Fruit fly (Drosophila melanogaster): ENCODE data around the gene CG17931.
A peak's percentile ranks its signal among the peaks of the same experiment; 100 is the strongest.

CG17931 gene

DNA sequence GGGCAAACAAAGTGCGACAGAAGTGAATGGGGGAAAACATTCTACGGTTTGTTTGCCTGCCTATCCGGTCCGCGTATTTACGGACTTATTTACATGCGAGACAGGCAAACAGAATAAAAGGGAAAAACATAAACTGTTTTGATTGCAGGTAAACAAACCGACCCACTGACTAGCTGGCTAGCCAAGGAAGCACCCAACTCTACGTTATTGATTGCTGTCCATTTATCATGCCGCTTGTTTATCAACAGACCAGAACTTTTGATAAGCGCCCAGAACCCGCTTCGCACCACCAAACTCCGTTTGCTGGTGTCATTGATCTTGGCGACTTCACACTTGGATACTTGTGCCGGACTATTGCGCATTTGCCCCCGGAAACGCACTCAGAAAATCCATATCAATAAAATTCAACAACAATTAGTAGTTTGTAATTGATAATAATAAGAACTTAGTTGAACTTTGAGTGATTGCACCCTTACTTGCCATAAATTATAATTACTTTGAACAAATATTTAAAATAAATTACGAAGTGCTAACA is 27.4 kb downstream of the CG17931 start (continued):
- 0 out of 2 replicates have a peak, but pooled peaks have one; percentile 35 for TF ChIP-seq CG9932 (GFP tag; IDR thresholded peaks at IDR 0.05)
- peak; percentile 55 for TF ChIP-seq CG14710 (tag; optimal IDR thresholded peaks at IDR 0.05)
- peak; percentile 76 for TF ChIP-seq CG10431 (GFP tag; optimal IDR thresholded peaks at IDR 0.05)
- TF ChIP-seq fu2 (GFP tag; optimal IDR thresholded peaks at IDR 0.05), result no peak
- TF ChIP-seq CG17361 (GFP tag; IDR thresholded peaks at IDR 0.05), result peak; percentile 58; the same call in 2 of the 3 replicates
- TF ChIP-seq Fer3 (tag; optimal IDR thresholded peaks at IDR 0.05), result peak; percentile 39
- TF ChIP-seq cato (GFP tag; optimal IDR thresholded peaks at IDR 0.05; ENCODE audit: borderline replicate concordance), result peak; percentile 62
- TF ChIP-seq vvl (GFP tag; IDR thresholded peaks at IDR 0.05), result no peak
- peak; percentile 39 for TF ChIP-seq CG8281 (tag; optimal IDR thresholded peaks at IDR 0.05)
- TF ChIP-seq fd64A (GFP tag; optimal IDR thresholded peaks at IDR 0.05), result peak; percentile 70
- no peak for TF ChIP-seq sisA (GFP tag; IDR thresholded peaks at IDR 0.05)
- TF ChIP-seq Mes4 (GFP tag; optimal IDR thresholded peaks at IDR 0.05), result peak; percentile 60
- TF ChIP-seq Hand (GFP tag; optimal IDR thresholded peaks at IDR 0.05), result no peak
- peak; percentile 30 for TF ChIP-seq CG8944 (GFP tag; optimal IDR thresholded peaks at IDR 0.05)
- TF ChIP-seq CG8765 (GFP tag; IDR thresholded peaks at IDR 0.05), result no peak
- TF ChIP-seq hth (optimal IDR thresholded peaks at IDR 0.05), result no peak
- peak; percentile 21 for TF ChIP-seq CG9817 (tag; optimal IDR thresholded peaks at IDR 0.05)
- TF ChIP-seq Tbp (GFP tag; optimal IDR thresholded peaks at IDR 0.05), result no peak
- TF ChIP-seq repo (GFP tag; optimal IDR thresholded peaks at IDR 0.05), result no peak
- peak; percentile 60 for TF ChIP-seq NK7.1 (GFP tag; optimal IDR thresholded peaks at IDR 0.05)
- peak; percentile 80; the same call in 2 of the 3 replicates for TF ChIP-seq gce (GFP tag; IDR thresholded peaks at IDR 0.05)
- TF ChIP-seq mirr (GFP tag; optimal IDR thresholded peaks at IDR 0.05), result peak; percentile 72
- peak; percentile 85 for TF ChIP-seq CG10209 (GFP tag; optimal IDR thresholded peaks at IDR 0.05)
- TF ChIP-seq Meics (GFP tag; optimal IDR thresholded peaks at IDR 0.05), result peak; percentile 61
- peak; percentile 96 for TF ChIP-seq sens (GFP tag)
- no peak for TF ChIP-seq CG9876 (GFP tag; optimal IDR thresholded peaks at IDR 0.05)
- peak; percentile 82 for TF ChIP-seq CG11398 (GFP tag; optimal IDR thresholded peaks at IDR 0.05)
- no peak for TF ChIP-seq CG11093 (GFP tag; IDR thresholded peaks at IDR 0.05)
- no peak for TF ChIP-seq sqz (GFP tag; optimal IDR thresholded peaks at IDR 0.05)
- peak; percentile 77 for TF ChIP-seq CG12236 (GFP tag; optimal IDR thresholded peaks at IDR 0.05)
- TF ChIP-seq CG15073 (GFP tag; optimal IDR thresholded peaks at IDR 0.05), result peak; percentile 22
- no peak for TF ChIP-seq vfl (GFP tag; optimal IDR thresholded peaks at IDR 0.05)
- TF ChIP-seq p53 (GFP tag; optimal IDR thresholded peaks at IDR 0.05), result peak; percentile 37
- peak; percentile 66 for TF ChIP-seq ewg (GFP tag; optimal IDR thresholded peaks at IDR 0.05)
- TF ChIP-seq schlank (tag; optimal IDR thresholded peaks at IDR 0.05), result peak; percentile 67
- peak; percentile 37 for TF ChIP-seq Sry-β (GFP tag; optimal IDR thresholded peaks at IDR 0.05)
- TF ChIP-seq CG12155 (GFP tag; optimal IDR thresholded peaks at IDR 0.05), result peak; percentile 1
- TF ChIP-seq luna (GFP tag; optimal IDR thresholded peaks at IDR 0.05), result no peak
- peak; percentile 57; the same call in 2 of the 3 replicates for TF ChIP-seq zfh1 (GFP tag; IDR thresholded peaks at IDR 0.05)
- TF ChIP-seq CG32532 (GFP tag; IDR thresholded peaks at IDR 0.05), result no peak; the same call in 1 of the 2 replicates
- TF ChIP-seq CG14014 (GFP tag; IDR thresholded peaks at IDR 0.05), result peak; percentile 59; the same call in 1 of the 2 replicates
- peak; percentile 51 for TF ChIP-seq CG15696 (tag; optimal IDR thresholded peaks at IDR 0.05)
- no peak for TF ChIP-seq Dfd (GFP tag; optimal IDR thresholded peaks at IDR 0.05)
- TF ChIP-seq Dek (tag; optimal IDR thresholded peaks at IDR 0.05), result no peak
- peak; percentile 80 for TF ChIP-seq CG1603 (tag; optimal IDR thresholded peaks at IDR 0.05)
- TF ChIP-seq sna (GFP tag; IDR thresholded peaks at IDR 0.05; ENCODE audit: partially characterized antibody), result no peak
- TF ChIP-seq lilli (GFP tag; optimal IDR thresholded peaks at IDR 0.05), result no peak
- peak; percentile 9 for TF ChIP-seq CG12104 (GFP tag; optimal IDR thresholded peaks at IDR 0.05)
- TF ChIP-seq gcm (GFP tag; optimal IDR thresholded peaks at IDR 0.05), result peak; percentile 41
- TF ChIP-seq CG11456 (GFP tag; IDR thresholded peaks at IDR 0.05), result peak; percentile 72; the same call in 2 of the 3 replicates
- peak; percentile 19 for TF ChIP-seq pum (GFP tag; optimal IDR thresholded peaks at IDR 0.05)
- no peak for TF ChIP-seq yki (optimal IDR thresholded peaks at IDR 0.05)
